Fruit fly (Drosophila melanogaster): Measurements from ENCODE around the gene CG18599.
A peak's percentile ranks its signal among the peaks of the same experiment; 100 is the strongest.

The CG18599 gene

DNA sequence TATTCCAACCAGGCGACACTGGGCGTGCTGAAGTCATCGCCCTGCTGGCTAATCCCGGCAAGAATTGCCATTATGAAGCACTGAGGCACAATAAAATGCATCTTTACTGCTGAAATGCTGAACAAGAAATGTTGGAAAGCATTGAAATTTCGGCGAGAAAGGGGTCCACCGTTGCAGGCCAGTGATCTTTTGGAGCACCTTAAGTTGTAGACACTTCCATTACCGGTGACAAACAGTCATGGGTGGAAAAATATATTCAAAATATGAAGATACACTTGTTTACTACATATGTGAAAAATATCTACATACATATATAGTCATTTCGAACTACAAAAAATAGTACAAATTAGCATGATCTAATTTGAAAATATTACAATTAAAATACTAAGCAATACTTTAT is 35.2 kb downstream of the CG18599 start, which contains the start of gene CG7126:
Gene CG7126, minus strand, starts transcription at position 101 of the 400 bp plus-strand sequence.
- TF ChIP-seq pan (optimal IDR thresholded peaks at IDR 0.05) (no peak), jim (GFP tag; optimal IDR thresholded peaks at IDR 0.05) (no peak), N (GFP tag; optimal IDR thresholded peaks at IDR 0.05) (no peak), dl (GFP tag; optimal IDR thresholded peaks at IDR 0.05; ENCODE audit: insufficient read depth in 1 of 2, partially characterized antibody in 2 of 2) (no peak), usp (GFP tag; optimal IDR thresholded peaks at IDR 0.05) (no peak), dsf (GFP tag; optimal IDR thresholded peaks at IDR 0.05; ENCODE audit: borderline replicate concordance) (no peak), Abd-B (GFP tag; optimal IDR thresholded peaks at IDR 0.05) (no peak), HLH106 (tag; optimal IDR thresholded peaks at IDR 0.05) (no peak), Hnf4 (GFP tag; optimal IDR thresholded peaks at IDR 0.05) (no peak), psq (GFP tag; optimal IDR thresholded peaks at IDR 0.05) (no peak), fru (GFP tag; optimal IDR thresholded peaks at IDR 0.05) (no peak)

DNA sequence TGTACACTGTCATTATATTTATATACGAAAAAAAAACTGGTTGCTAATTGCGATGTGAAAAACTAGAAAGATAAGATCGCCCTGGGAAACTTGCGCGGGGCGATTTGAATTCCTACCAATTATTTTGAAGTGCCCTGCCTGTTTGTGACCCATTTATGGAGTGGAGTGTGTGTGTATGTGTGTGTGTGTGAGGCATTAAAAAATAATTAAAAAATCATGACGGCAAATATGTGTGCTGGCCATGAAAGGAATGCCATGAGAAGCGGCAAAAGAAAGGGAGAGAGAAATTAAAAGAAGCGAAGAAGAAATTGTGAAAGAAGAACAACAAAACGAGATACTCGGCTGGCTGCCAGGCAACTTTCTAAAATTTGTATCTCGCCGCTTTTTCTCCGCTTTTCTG is 42.3 kb downstream of the CG18599 start:
- TF ChIP-seq GATAd (GFP tag; optimal IDR thresholded peaks at IDR 0.05) (no peak), jim (GFP tag; optimal IDR thresholded peaks at IDR 0.05) (no peak), h (GFP tag; optimal IDR thresholded peaks at IDR 0.05) (no peak), dmrt93B (GFP tag; optimal IDR thresholded peaks at IDR 0.05) (no peak), sage (GFP tag; optimal IDR thresholded peaks at IDR 0.05) (no peak), psq (GFP tag; optimal IDR thresholded peaks at IDR 0.05) (peak; percentile 26)

DNA sequence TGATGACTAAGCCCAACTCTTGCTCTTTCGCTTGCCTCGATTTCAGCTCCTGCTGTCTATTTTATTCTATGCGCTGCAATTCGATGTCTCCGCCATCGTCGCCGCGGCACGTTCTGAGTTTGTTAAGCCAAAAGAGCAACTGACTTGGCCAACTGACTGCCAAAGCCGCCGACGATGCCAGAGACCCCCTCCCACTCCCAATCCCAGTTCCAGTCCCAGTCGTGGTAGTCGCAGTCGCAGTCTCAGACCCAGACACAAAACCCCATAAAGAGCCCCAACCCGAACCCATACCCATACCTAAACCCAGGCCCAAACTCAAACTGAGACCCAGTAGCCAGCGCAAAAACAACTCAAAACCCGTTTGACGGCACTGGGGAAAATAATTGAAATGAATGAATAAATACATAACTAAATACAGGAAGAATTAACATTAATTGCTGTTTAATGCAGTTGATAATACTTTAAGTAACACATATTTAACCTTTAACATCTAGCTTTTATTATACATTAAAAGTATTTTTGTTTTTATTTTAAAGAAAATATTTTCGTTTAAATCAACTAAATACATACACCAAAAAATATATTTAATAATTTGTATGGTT is 43.3 kb downstream of the CG18599 start:
- TF ChIP-seq ey (GFP tag; optimal IDR thresholded peaks at IDR 0.05), result no peak
- peak; percentile 9 for TF ChIP-seq br (GFP tag; optimal IDR thresholded peaks at IDR 0.05)
- TF ChIP-seq fru (GFP tag; optimal IDR thresholded peaks at IDR 0.05), result peak; percentile 0
- TF ChIP-seq Dif (GFP tag; optimal IDR thresholded peaks at IDR 0.05; ENCODE audit: partially characterized antibody), result peak; percentile 63
- TF ChIP-seq pan (optimal IDR thresholded peaks at IDR 0.05), result no peak
- TF ChIP-seq Hnf4 (GFP tag; optimal IDR thresholded peaks at IDR 0.05), result no peak
- TF ChIP-seq Rel (GFP tag; optimal IDR thresholded peaks at IDR 0.05), result no peak
- peak; percentile 24 for TF ChIP-seq Rel (tag; optimal IDR thresholded peaks at IDR 0.05)
- no peak for TF ChIP-seq jim (GFP tag; optimal IDR thresholded peaks at IDR 0.05)
- TF ChIP-seq dsf (GFP tag; optimal IDR thresholded peaks at IDR 0.05; ENCODE audit: borderline replicate concordance), result no peak
- no peak for TF ChIP-seq foxo (GFP tag; optimal IDR thresholded peaks at IDR 0.05)
- TF ChIP-seq Vsx2 (GFP tag; optimal IDR thresholded peaks at IDR 0.05; ENCODE audit: partially characterized antibody), result no peak
- no peak for TF ChIP-seq woc (GFP tag; optimal IDR thresholded peaks at IDR 0.05)
- no peak for TF ChIP-seq usp (GFP tag; optimal IDR thresholded peaks at IDR 0.05)
- no peak for TF ChIP-seq h (GFP tag; optimal IDR thresholded peaks at IDR 0.05)
- TF ChIP-seq Myc (optimal IDR thresholded peaks at IDR 0.05), result no peak
- TF ChIP-seq Hr83 (GFP tag; optimal IDR thresholded peaks at IDR 0.05; ENCODE audit: poor library complexity, severe bottlenecking), result no peak
- peak; percentile 68 for TF ChIP-seq HLH106 (tag; optimal IDR thresholded peaks at IDR 0.05)
- TF ChIP-seq sage (GFP tag; optimal IDR thresholded peaks at IDR 0.05), result no peak
- no peak for TF ChIP-seq dmrt93B (GFP tag; optimal IDR thresholded peaks at IDR 0.05)
- TF ChIP-seq Hr78 (GFP tag; optimal IDR thresholded peaks at IDR 0.05), result no peak
- no peak for TF ChIP-seq Abd-B (GFP tag; optimal IDR thresholded peaks at IDR 0.05)
- no peak for TF ChIP-seq CG32264 (GFP tag; optimal IDR thresholded peaks at IDR 0.05)
- TF ChIP-seq Dfd (GFP tag; optimal IDR thresholded peaks at IDR 0.05), result no peak
- no peak for TF ChIP-seq sv (GFP tag; optimal IDR thresholded peaks at IDR 0.05)
- TF ChIP-seq GATAd (GFP tag; optimal IDR thresholded peaks at IDR 0.05), result no peak
- TF ChIP-seq Mio (GFP tag; optimal IDR thresholded peaks at IDR 0.05), result no peak
- no peak for TF ChIP-seq CG9705 (GFP tag; optimal IDR thresholded peaks at IDR 0.05)
- TF ChIP-seq lola (GFP tag; optimal IDR thresholded peaks at IDR 0.05), result no peak
- TF ChIP-seq dl (GFP tag; optimal IDR thresholded peaks at IDR 0.05; ENCODE audit: insufficient read depth in 1 of 2, partially characterized antibody in 2 of 2), result peak in 1 of 2 experiments; percentile 23
- TF ChIP-seq rgr (GFP tag; optimal IDR thresholded peaks at IDR 0.05), result no peak
- no peak for TF ChIP-seq CrebA (GFP tag; optimal IDR thresholded peaks at IDR 0.05; ENCODE audit: borderline replicate concordance)
- no peak for TF ChIP-seq N (GFP tag; optimal IDR thresholded peaks at IDR 0.05)
- no peak for TF ChIP-seq OdsH (GFP tag; optimal IDR thresholded peaks at IDR 0.05)
- TF ChIP-seq Jra (GFP tag; optimal IDR thresholded peaks at IDR 0.05), result no peak
- TF ChIP-seq psq (GFP tag; optimal IDR thresholded peaks at IDR 0.05), result peak; percentile 41
- TF ChIP-seq brk (GFP tag; optimal IDR thresholded peaks at IDR 0.05), result no peak
- no peak for TF ChIP-seq Sp1 (GFP tag; optimal IDR thresholded peaks at IDR 0.05)
- TF ChIP-seq tai (GFP tag; optimal IDR thresholded peaks at IDR 0.05), result no peak

Measured in whole organism, wandering third instar larva.